Worm (Caenorhabditis elegans) whole organism, L4 larva: Measurements from ENCODE around the gene K02G10.15.

Source experiments
- D1046.2 ChIP-seq: fragments of 200-800 bp; sonication (Bioruptor generic); IDR thresholded peaks from 2 replicates; pipeline ENCODE4 v1.3.6; 2022; ENCODE audit warnings: missing genetic modification characterization, missing compliant biosample characterization
- T20F7.1 ChIP-seq: fragments of 200-800 bp; sonication (Bioruptor generic); optimal IDR thresholded peaks from 2 replicates; lab custom pipeline; 2018; ENCODE audit warnings: mild to moderate bottlenecking, missing genetic modification characterization, missing compliant biosample characterization
- Y48G9A.11 ChIP-seq: fragments of 200-800 bp; sonication (Bioruptor generic); IDR thresholded peaks from 2 replicates; pipeline ENCODE4 v1.3.6; 2022; ENCODE audit warnings: missing genetic modification reagents, missing genetic modification characterization, missing compliant biosample characterization
- ZK337.2 ChIP-seq: fragments of 200-800 bp; sonication (Bioruptor generic); IDR thresholded peaks from 2 replicates; pipeline ENCODE4 v1.3.6; 2022; ENCODE audit warnings: missing genetic modification reagents, missing genetic modification characterization, missing compliant biosample characterization
- aha-1 ChIP-seq: fragments of 150-350 bp; peaks from one replicate; lab custom pipeline; 2014; ENCODE audit warnings: missing biosample characterization, missing genetic modification characterization
- arid-1 ChIP-seq: fragments of 200-800 bp; sonication (Bioruptor generic); conservative IDR thresholded peaks from 2 replicates; pipeline ENCODE4 v1.3.6; 2022; ENCODE audit warnings: missing genetic modification reagents, missing genetic modification characterization, missing compliant biosample characterization
- ceh-20 ChIP-seq: fragments of 200-800 bp; sonication (Bioruptor generic); IDR thresholded peaks from 2 replicates; pipeline ENCODE4 v1.3.6; 2022; ENCODE audit warnings: missing genetic modification reagents, missing genetic modification characterization, missing compliant biosample characterization
- ceh-28 ChIP-seq: fragments of 150-350 bp; optimal IDR thresholded peaks from 2 replicates; lab custom pipeline; 2014; ENCODE audit warnings: missing biosample characterization, missing genetic modification reagents, missing genetic modification characterization
- ceh-44 ChIP-seq: fragments of 200-800 bp; sonication (Bioruptor generic); IDR thresholded peaks from 2 replicates; pipeline ENCODE4 v1.3.6; 2022; ENCODE audit warnings: missing genetic modification reagents, missing genetic modification characterization, missing compliant biosample characterization
- ctbp-1 ChIP-seq: fragments of 200-800 bp; sonication (Bioruptor generic); IDR thresholded peaks from 2 replicates; pipeline ENCODE4 v1.3.6; 2022; ENCODE audit warnings: missing genetic modification reagents, missing genetic modification characterization, missing compliant biosample characterization
- daf-16 ChIP-seq, 3 experiments: sonication (generic microtip); optimal IDR thresholded peaks; 2 replicates each; lab custom pipeline; 2016 to 2017; ENCODE audit warnings: missing genetic modification characterization in 3 of 3, missing genetic modification reagents in 3 of 3, mild to moderate bottlenecking in 2 of 3, missing compliant biosample characterization in 2 of 3, missing biosample characterization in 1 of 3, moderate library complexity in 1 of 3
- dmd-6 ChIP-seq: fragments of 200-800 bp; sonication (Bioruptor generic); IDR thresholded peaks from 2 replicates; pipeline ENCODE4 v1.3.6; 2022; ENCODE audit warnings: missing genetic modification reagents, missing genetic modification characterization, missing compliant biosample characterization
- dmd-8 ChIP-seq: fragments of 200-800 bp; sonication (Bioruptor generic); IDR thresholded peaks from 2 replicates; pipeline ENCODE4 v1.3.6; 2022; ENCODE audit warnings: missing genetic modification characterization, missing compliant biosample characterization
- dmd-9 ChIP-seq: fragments of 200-800 bp; sonication (Bioruptor generic); IDR thresholded peaks from 2 replicates; pipeline ENCODE4 v1.3.6; 2022; ENCODE audit warnings: missing genetic modification reagents, missing genetic modification characterization, missing compliant biosample characterization
- dpl-1 ChIP-seq: fragments of 150-350 bp; optimal IDR thresholded peaks from 2 replicates; lab custom pipeline; 2014; ENCODE audit warnings: missing biosample characterization, missing genetic modification reagents, missing genetic modification characterization
- dve-1 ChIP-seq: sonication (generic microtip); optimal IDR thresholded peaks from 2 replicates; lab custom pipeline; 2017; ENCODE audit warnings: antibody characterized with exemption, mild to moderate bottlenecking, missing genetic modification characterization, missing compliant biosample characterization; ENCODE audit not compliant: insufficient read depth
- egl-27 ChIP-seq: sonication (generic microtip); optimal IDR thresholded peaks from 3 replicates; lab custom pipeline; 2017; ENCODE audit warnings: missing biosample characterization, missing genetic modification reagents, missing genetic modification characterization
- egl-43 ChIP-seq: fragments of 200-800 bp; sonication (Bioruptor generic); IDR thresholded peaks from 2 replicates; pipeline ENCODE4 v1.3.6; 2022; ENCODE audit warnings: missing genetic modification reagents, missing genetic modification characterization, missing compliant biosample characterization
- hif-1 ChIP-seq, 2 experiments: sonication (generic microtip); optimal IDR thresholded peaks; 2 replicates each; lab custom pipeline; 2016 to 2017; ENCODE audit warnings: missing compliant biosample characterization in 2 of 2, missing genetic modification characterization in 2 of 2, missing genetic modification reagents in 2 of 2, missing genotype in 2 of 2, mild to moderate bottlenecking in 1 of 2
- hlh-30 ChIP-seq: sonication (generic microtip); optimal IDR thresholded peaks from 2 replicates; lab custom pipeline; 2017; ENCODE audit warnings: antibody characterized with exemption, mild to moderate bottlenecking, missing genetic modification characterization, missing compliant biosample characterization; ENCODE audit not compliant: insufficient read depth
- hmg-1.1 ChIP-seq: fragments of 200-800 bp; sonication (Bioruptor generic); IDR thresholded peaks from 2 replicates; pipeline ENCODE4 v1.3.6; 2022; ENCODE audit warnings: missing genetic modification reagents, missing genetic modification characterization, missing compliant biosample characterization
- jun-1 ChIP-seq: fragments of 150-350 bp; optimal IDR thresholded peaks from 2 replicates; lab custom pipeline; 2014; ENCODE audit warnings: missing biosample characterization, missing genetic modification reagents, missing genetic modification characterization
- lin-1 ChIP-seq: fragments of 200-800 bp; sonication (Bioruptor generic); IDR thresholded peaks from 2 replicates; pipeline ENCODE4 v1.3.6; 2022; ENCODE audit warnings: missing genetic modification reagents, missing genetic modification characterization, missing compliant biosample characterization
- lin-13 ChIP-seq: fragments of 150-350 bp; optimal IDR thresholded peaks from 2 replicates; lab custom pipeline; 2014; ENCODE audit warnings: missing biosample characterization, missing genetic modification reagents, missing genetic modification characterization
- lin-15B ChIP-seq: fragments of 150-350 bp; sonication (generic microtip); optimal IDR thresholded peaks from 3 replicates; lab custom pipeline; 2014; ENCODE audit warnings: missing biosample characterization, missing genetic modification characterization
- lin-38 ChIP-seq: fragments of 200-800 bp; sonication (Bioruptor generic); IDR thresholded peaks from 2 replicates; pipeline ENCODE4 v1.3.6; 2022; ENCODE audit warnings: missing genetic modification reagents, missing genetic modification characterization, missing compliant biosample characterization
- lir-3 ChIP-seq: sonication (generic microtip); optimal IDR thresholded peaks from 2 replicates; lab custom pipeline; 2016; ENCODE audit warnings: mild to moderate bottlenecking, missing genetic modification characterization, missing compliant biosample characterization
- lsy-2 ChIP-seq, 2 experiments: fragments of 150-350 bp in 1 of 2; sonication (generic microtip) in 1 of 2; optimal IDR thresholded peaks; 2 replicates each; lab custom pipeline; 2014 to 2017; ENCODE audit warnings: missing biosample characterization in 2 of 2, missing genetic modification characterization in 2 of 2
- madf-5 ChIP-seq, 2 experiments: fragments of 200-800 bp; sonication (Bioruptor generic); IDR thresholded peaks; 2 replicates each; pipeline ENCODE4 v1.3.6; 2022; ENCODE audit warnings: missing compliant biosample characterization in 2 of 2, missing genetic modification characterization in 2 of 2
- madf-9 ChIP-seq: fragments of 200-800 bp; sonication (Bioruptor generic); conservative IDR thresholded peaks from 2 replicates; pipeline ENCODE4 v1.3.6; 2022; ENCODE audit warnings: missing genetic modification reagents, missing genetic modification characterization, missing compliant biosample characterization
- mdl-1 ChIP-seq, 2 experiments: fragments of 150-350 bp in 1 of 2; sonication (generic microtip) in 1 of 2; optimal IDR thresholded peaks; 2 replicates each; lab custom pipeline; 2014 to 2017; ENCODE audit warnings: missing biosample characterization in 2 of 2, missing genetic modification characterization in 2 of 2
- mdt-29 ChIP-seq: fragments of 200-800 bp; sonication (Bioruptor generic); IDR thresholded peaks from 2 replicates; pipeline ENCODE4 v1.3.6; 2022; ENCODE audit warnings: missing genetic modification reagents, missing genetic modification characterization, missing compliant biosample characterization
- mes-2 ChIP-seq: sonication (generic microtip); optimal IDR thresholded peaks from 2 replicates; lab custom pipeline; 2016; ENCODE audit warnings: missing genotype, mild to moderate bottlenecking, missing genetic modification characterization, missing compliant biosample characterization; ENCODE audit not compliant: poor library complexity, severe bottlenecking
- mxl-3 ChIP-seq: fragments of 200-800 bp; sonication (Bioruptor generic); optimal IDR thresholded peaks from 2 replicates; lab custom pipeline; 2018; ENCODE audit warnings: mild to moderate bottlenecking, missing genetic modification characterization, missing compliant biosample characterization
- nhr-102 ChIP-seq: sonication (generic microtip); optimal IDR thresholded peaks from 2 replicates; lab custom pipeline; 2016; ENCODE audit warnings: mild to moderate bottlenecking, missing genetic modification characterization, moderate library complexity, missing compliant biosample characterization
- nhr-111 ChIP-seq: fragments of 200-800 bp; sonication (Bioruptor generic); optimal IDR thresholded peaks from 2 replicates; lab custom pipeline; 2018; ENCODE audit warnings: mild to moderate bottlenecking, missing genetic modification characterization, missing compliant biosample characterization
- nhr-28 ChIP-seq: fragments of 150-350 bp; optimal IDR thresholded peaks from 2 replicates; lab custom pipeline; 2014; ENCODE audit warnings: missing biosample characterization, missing genetic modification characterization
- pha-4 ChIP-seq, 2 experiments: fragments of 150-350 bp in 1 of 2; fragments of 200-800 bp in 1 of 2; sonication (Bioruptor generic) in 1 of 2; IDR thresholded peaks in 1 of 2; optimal IDR thresholded peaks in 1 of 2; 2 replicates each; pipeline versions ENCODE4 v1.3.6 to Lab custom; 2014 to 2022; ENCODE audit warnings: missing genetic modification characterization in 2 of 2, missing genetic modification reagents in 2 of 2, missing biosample characterization in 1 of 2, missing compliant biosample characterization in 1 of 2
- tag-97 ChIP-seq: fragments of 200-800 bp; sonication (Bioruptor generic); IDR thresholded peaks from 2 replicates; pipeline ENCODE4 v1.3.6; 2022; ENCODE audit warnings: missing genetic modification characterization, missing compliant biosample characterization
- tra-1 ChIP-seq: fragments of 200-800 bp; sonication (Bioruptor generic); IDR thresholded peaks from 2 replicates; pipeline ENCODE4 v1.3.6; 2022; ENCODE audit warnings: missing genetic modification reagents, missing genetic modification characterization, missing compliant biosample characterization
- unc-39 ChIP-seq: sonication (generic microtip); optimal IDR thresholded peaks from 2 replicates; lab custom pipeline; 2017; ENCODE audit warnings: missing biosample characterization, missing genetic modification characterization
- vab-7 ChIP-seq: fragments of 200-800 bp; sonication (Bioruptor generic); IDR thresholded peaks from 2 replicates; pipeline ENCODE4 v1.3.6; 2022; ENCODE audit warnings: missing genetic modification reagents, missing genetic modification characterization, missing compliant biosample characterization
- zag-1 ChIP-seq: fragments of 150-350 bp; optimal IDR thresholded peaks from 2 replicates; lab custom pipeline; 2014; ENCODE audit warnings: missing biosample characterization, missing genetic modification characterization
- zip-11 ChIP-seq: fragments of 200-800 bp; sonication (Bioruptor generic); IDR thresholded peaks from 2 replicates; pipeline ENCODE4 v1.3.6; 2022; ENCODE audit warnings: missing genetic modification characterization, missing compliant biosample characterization
- ztf-11 ChIP-seq: fragments of 150-350 bp; optimal IDR thresholded peaks from 2 replicates; lab custom pipeline; 2014; ENCODE audit warnings: missing biosample characterization, missing genetic modification characterization
- ztf-7 ChIP-seq: fragments of 150-350 bp; optimal IDR thresholded peaks from 2 replicates; lab custom pipeline; 2014; ENCODE audit warnings: missing biosample characterization, missing genetic modification characterization

Gene K02G10.15

DNA sequence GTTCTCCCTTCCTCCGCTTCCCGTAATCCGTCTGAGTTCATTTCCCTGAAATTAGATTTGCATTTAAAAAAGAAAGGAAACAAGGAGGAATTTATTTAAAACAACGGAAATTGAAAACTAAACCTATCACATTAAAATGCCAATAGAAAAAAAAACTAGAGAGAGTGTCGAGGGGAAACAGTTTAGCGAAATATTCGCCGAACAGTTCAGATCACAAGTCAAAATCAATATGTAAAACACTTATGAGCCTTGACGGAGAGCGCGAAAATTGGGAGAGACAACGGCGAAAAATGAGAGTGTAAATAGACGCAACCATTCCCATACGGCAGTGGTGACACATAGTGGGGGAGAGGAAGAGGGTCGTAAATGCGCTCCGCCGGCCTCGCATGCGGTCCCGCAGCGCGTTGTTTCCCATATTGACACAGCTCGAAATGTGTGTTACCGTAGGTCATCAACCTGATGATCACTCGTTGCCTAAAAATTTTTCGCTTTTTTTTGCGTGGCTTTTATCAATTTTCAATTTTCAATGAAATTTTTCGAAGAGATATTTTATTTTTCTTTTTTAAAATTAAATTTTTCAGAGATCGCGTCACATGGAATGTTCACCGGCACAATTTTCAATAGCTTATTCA, 29.3 kb upstream of the K02G10.15 start, which contains the start of the genes dnj-14 and glit-1 (continued):
- TF ChIP-seq ZK337.2: no peak
- TF ChIP-seq nhr-28 (tag; lab: Kevin White, UChicago): peak; percentile 83
- TF ChIP-seq zag-1 (tag; lab: Kevin White, UChicago): no peak
- TF ChIP-seq lin-38 (GFP tag; lab: Robert Waterston, UW): peak; percentile 91
- peak; percentile 54; the same call in 1 of the 2 replicates for TF ChIP-seq ctbp-1 (GFP tag; lab: Robert Waterston, UW)
- no peak for TF ChIP-seq ceh-44 (GFP tag; lab: Robert Waterston, UW)
- no peak for TF ChIP-seq zip-11 (GFP tag; lab: Robert Waterston, UW)
- peak; percentile 30; the same call in 1 of the 2 replicates for TF ChIP-seq arid-1
- TF ChIP-seq egl-27: no peak
- no peak for TF ChIP-seq ztf-11 (tag; lab: Kevin White, UChicago)
- no peak for TF ChIP-seq tag-97 (GFP tag; lab: Robert Waterston, UW)
- peak; percentile 99 for TF ChIP-seq D1046.2
- TF ChIP-seq mdt-29 (GFP tag; lab: Robert Waterston, UW): peak; percentile 47; the same call in 1 of the 2 replicates
- TF ChIP-seq ztf-7 (tag; lab: Kevin White, UChicago): peak; percentile 67
- peak; percentile 76 for TF ChIP-seq dpl-1
- peak; percentile 95 to 98 for TF ChIP-seq lsy-2 (tag; optimal IDR thresholded peaks at IDR 0.05; lab: Kevin White, UChicago)
- peak; percentile 62 for TF ChIP-seq lin-1 (GFP tag; lab: Robert Waterston, UW)
- peak; percentile 16 for TF ChIP-seq ceh-28 (tag; lab: Kevin White, UChicago)
- TF ChIP-seq dmd-6 (GFP tag; lab: Robert Waterston, UW): peak; percentile 89
- TF ChIP-seq unc-39: no peak
- TF ChIP-seq Y48G9A.11: no peak
- no peak for TF ChIP-seq nhr-111 (GFP tag; lab: Kevin White, UChicago)
- peak; percentile 18 for TF ChIP-seq lin-15B (tag; lab: Kevin White, UChicago)

DNA sequence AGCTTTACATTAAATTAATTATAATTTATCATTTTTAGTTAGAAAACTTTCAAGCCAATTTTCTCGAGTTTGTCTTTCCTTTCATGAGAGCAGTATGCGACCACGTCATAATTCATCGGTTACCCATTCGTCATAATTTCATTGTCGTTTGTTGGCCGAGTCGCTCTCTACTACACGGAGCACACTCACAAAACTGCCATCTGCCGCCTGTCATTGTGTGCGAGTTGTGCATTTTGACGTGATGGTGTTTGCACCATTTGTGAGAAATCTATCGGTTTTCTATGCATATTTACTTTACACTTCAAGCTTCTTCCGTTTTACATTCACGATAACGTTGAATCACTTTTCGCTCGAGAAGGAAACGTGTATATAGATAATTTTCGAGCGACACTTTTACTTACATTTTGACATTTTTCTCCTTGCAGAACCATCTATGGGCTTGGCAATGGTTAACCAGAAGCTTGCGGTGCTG, 24.3 kb upstream of the K02G10.15 start, which contains the start of gene dhhc-10:
dhhc-10 (plus strand) TSS at position 422 of the 472 bp plus-strand sequence.
- TF ChIP-seq dpl-1: peak; percentile 37
- TF ChIP-seq egl-43 (GFP tag; lab: Robert Waterston, UW): peak; percentile 62; the same call in 1 of the 2 replicates
- no peak for TF ChIP-seq dmd-8 (GFP tag; lab: Robert Waterston, UW)
- peak; percentile 28 for TF ChIP-seq nhr-102 (tag; lab: Kevin White, UChicago)
- peak; percentile 74 for TF ChIP-seq nhr-28 (tag; lab: Kevin White, UChicago)
- TF ChIP-seq mxl-3 (GFP tag; lab: Kevin White, UChicago): peak; percentile 58
- peak in 1 of 2 experiments; percentile 1 for TF ChIP-seq mdl-1 (tag; optimal IDR thresholded peaks at IDR 0.05; lab: Kevin White, UChicago)
- TF ChIP-seq lin-38 (GFP tag; lab: Robert Waterston, UW): 0 out of 2 replicates have a peak, but pooled peaks have one; percentile 14
- 0 out of 2 replicates have a peak, but pooled peaks have one; percentile 12 for TF ChIP-seq madf-9 (GFP tag; lab: Robert Waterston, UW)
- TF ChIP-seq aha-1 (tag; lab: Kevin White, UChicago): peak; percentile 69
- TF ChIP-seq hlh-30 (tag; lab: Kevin White, UChicago): peak; percentile 43
- peak; percentile 83 for TF ChIP-seq dve-1 (tag; lab: Kevin White, UChicago)
- no peak for TF ChIP-seq madf-5 (GFP tag; IDR thresholded peaks at IDR 0.05; lab: Robert Waterston, UW)
- peak; percentile 6 for TF ChIP-seq lin-13
- peak in 1 of 2 experiments; percentile 35 for TF ChIP-seq hif-1 (tag; optimal IDR thresholded peaks at IDR 0.05; lab: Kevin White, UChicago)
- TF ChIP-seq hmg-1.1: 0 out of 2 replicates have a peak, but pooled peaks have one; percentile 35
- no peak for TF ChIP-seq jun-1 (tag; lab: Kevin White, UChicago)
- no peak for TF ChIP-seq lir-3 (tag; lab: Kevin White, UChicago)
- no peak for TF ChIP-seq dmd-9
- no peak for TF ChIP-seq vab-7 (GFP tag; lab: Robert Waterston, UW)
- 0 out of 2 replicates have a peak, but pooled peaks have one; percentile 32 for TF ChIP-seq ceh-20
- peak; percentile 74 for TF ChIP-seq mes-2
- peak; percentile 20 for TF ChIP-seq T20F7.1
- TF ChIP-seq pha-4 (GFP tag; IDR thresholded peaks at IDR 0.05; lab: Robert Waterston, UW): no peak
- peak; percentile 47 for TF ChIP-seq pha-4 (tag; optimal IDR thresholded peaks at IDR 0.05; lab: Kevin White, UChicago)
- no peak for TF ChIP-seq daf-16 (GFP tag; optimal IDR thresholded peaks at IDR 0.05; lab: Kevin White, UChicago)
- peak; percentile 64 for TF ChIP-seq daf-16 (tag; optimal IDR thresholded peaks at IDR 0.05; lab: Kevin White, UChicago)
- 0 out of 2 replicates have a peak, but pooled peaks have one; percentile 7 for TF ChIP-seq tra-1 (GFP tag; lab: Robert Waterston, UW)
